Fruit fly (Drosophila melanogaster): Measurements from ENCODE around the gene Oli.
A peak's percentile ranks its signal among the peaks of the same experiment; 100 is the strongest.

Gene Oli

DNA sequence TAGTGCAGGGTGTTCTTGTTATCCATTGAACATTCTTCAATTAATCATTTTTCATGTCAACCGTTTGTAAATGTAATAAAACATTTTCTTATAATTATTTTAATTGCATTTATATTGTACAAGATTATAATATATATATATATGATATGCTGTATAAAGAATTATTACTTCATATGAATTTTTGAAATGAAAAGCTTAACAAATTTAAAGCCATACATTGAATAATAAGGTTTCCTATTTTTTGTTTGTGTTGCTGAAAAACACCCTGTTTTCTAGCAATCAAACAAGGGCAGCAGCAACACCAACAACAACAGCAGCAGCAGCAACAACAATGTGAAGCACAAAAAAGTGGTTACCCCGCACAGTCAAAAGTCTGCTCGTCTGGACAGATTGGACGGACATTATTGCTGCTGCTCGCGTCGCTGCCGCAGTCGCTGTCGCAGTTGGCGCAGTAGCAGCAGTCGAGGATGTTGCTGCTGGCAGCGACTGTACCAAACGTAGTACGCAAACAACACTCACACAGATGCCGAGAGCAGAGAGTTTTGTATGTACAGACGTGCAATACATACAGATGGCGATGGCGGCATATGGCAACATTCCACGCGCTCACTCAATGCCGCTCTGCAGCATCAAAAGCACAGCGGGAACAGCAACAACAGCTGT, 30.7 kb upstream of the Oli start (continued):
- TF ChIP-seq nmo (GFP tag; optimal IDR thresholded peaks at IDR 0.05) (peak; percentile 30), gsb (GFP tag; IDR thresholded peaks at IDR 0.05) (no peak), CG18599 (GFP tag; optimal IDR thresholded peaks at IDR 0.05) (peak; percentile 77), Meics (GFP tag; optimal IDR thresholded peaks at IDR 0.05) (peak; percentile 71), CG5180 (GFP tag; optimal IDR thresholded peaks at IDR 0.05) (peak; percentile 7), CG11456 (GFP tag; IDR thresholded peaks at IDR 0.05) (no peak), ind (GFP tag; optimal IDR thresholded peaks at IDR 0.05) (peak; percentile 6), Nf-YB (GFP tag; optimal IDR thresholded peaks at IDR 0.05) (peak; percentile 31), gsb-n (tag; optimal IDR thresholded peaks at IDR 0.05) (peak; percentile 27), CG10209 (GFP tag; optimal IDR thresholded peaks at IDR 0.05) (peak; percentile 19), CG31441 (GFP tag; IDR thresholded peaks at IDR 0.05) (peak; percentile 52), CG2889 (GFP tag; IDR thresholded peaks at IDR 0.05) (no peak), CG18262 (tag; optimal IDR thresholded peaks at IDR 0.05) (peak; percentile 47), CG13894 (tag; optimal IDR thresholded peaks at IDR 0.05) (peak; percentile 36), unpg (GFP tag; optimal IDR thresholded peaks at IDR 0.05) (peak; percentile 55), fd3F (GFP tag; optimal IDR thresholded peaks at IDR 0.05) (peak; percentile 41), row (GFP tag; IDR thresholded peaks at IDR 0.05) (0 out of 3 replicates have a peak, but pooled peaks have one; percentile 26), stc (GFP tag; IDR thresholded peaks at IDR 0.05) (no peak), GATAe (GFP tag; conservative IDR thresholded peaks at IDR 0.05) (no peak), CG9437 (GFP tag; optimal IDR thresholded peaks at IDR 0.05) (peak; percentile 37), gcm (GFP tag; optimal IDR thresholded peaks at IDR 0.05) (peak; percentile 35), amos (GFP tag; IDR thresholded peaks at IDR 0.05; ENCODE audit: partially characterized antibody) (no peak), sd (tag; optimal IDR thresholded peaks at IDR 0.05) (peak; percentile 42), caup (GFP tag; optimal IDR thresholded peaks at IDR 0.05; ENCODE audit: severe bottlenecking) (peak; percentile 19), CG8388 (GFP tag; optimal IDR thresholded peaks at IDR 0.05) (peak; percentile 32), CG30403 (GFP tag; optimal IDR thresholded peaks at IDR 0.05) (peak; percentile 16)

DNA sequence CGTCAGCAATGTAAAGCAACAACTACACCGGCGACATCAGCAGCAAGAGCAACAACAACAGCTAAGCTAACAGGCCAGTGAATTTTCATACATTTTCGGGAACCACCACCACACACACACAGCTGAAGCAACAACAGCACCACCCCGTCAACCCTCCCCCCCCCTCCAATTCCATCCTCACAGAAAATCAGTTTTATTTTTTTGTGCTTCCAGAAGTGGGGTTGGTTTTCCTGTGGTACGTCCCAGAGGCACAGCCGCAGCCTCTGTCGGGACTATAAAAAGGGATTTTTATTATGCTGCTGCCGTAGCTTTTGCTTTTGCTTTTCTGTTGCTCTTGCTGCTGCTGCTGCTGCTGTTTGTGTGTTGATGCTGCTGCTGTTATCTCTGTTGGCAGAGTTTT, 29.7 kb upstream of the Oli start:
- TF ChIP-seq ro (GFP tag; IDR thresholded peaks at IDR 0.05), result no peak
- no peak for TF ChIP-seq CG34422 (GFP tag; IDR thresholded peaks at IDR 0.05)
- TF ChIP-seq CG4360 (GFP tag; IDR thresholded peaks at IDR 0.05), result peak; percentile 77
- peak; percentile 33 for TF ChIP-seq nerfin-1 (tag; optimal IDR thresholded peaks at IDR 0.05)
- TF ChIP-seq cg (GFP tag; optimal IDR thresholded peaks at IDR 0.05), result peak; percentile 28
- TF ChIP-seq CG11093 (GFP tag; IDR thresholded peaks at IDR 0.05), result no peak
- TF ChIP-seq crol (GFP tag; IDR thresholded peaks at IDR 0.05), result peak; percentile 87
- peak; percentile 69 for TF ChIP-seq CG11504 (tag; optimal IDR thresholded peaks at IDR 0.05)
- TF ChIP-seq pros (GFP tag; optimal IDR thresholded peaks at IDR 0.05), result peak; percentile 9
- TF ChIP-seq abd-A (tag; optimal IDR thresholded peaks at IDR 0.05), result peak; percentile 96
- peak; percentile 77; the same call in 1 of the 3 replicates for TF ChIP-seq z (GFP tag; IDR thresholded peaks at IDR 0.05)
- peak; percentile 29 for TF ChIP-seq CG13894 (tag; optimal IDR thresholded peaks at IDR 0.05)
- no peak for TF ChIP-seq CG7786 (GFP tag; optimal IDR thresholded peaks at IDR 0.05)
- TF ChIP-seq Adf1 (GFP tag; IDR thresholded peaks at IDR 0.05), result peak; percentile 85
- TF ChIP-seq H15 (GFP tag; IDR thresholded peaks at IDR 0.05), result 0 out of 3 replicates have a peak, but pooled peaks have one; percentile 24
- TF ChIP-seq seq (GFP tag; IDR thresholded peaks at IDR 0.05), result peak; percentile 24; the same call in 1 of the 2 replicates
- TF ChIP-seq scrt (GFP tag; optimal IDR thresholded peaks at IDR 0.05), result peak; percentile 60
- TF ChIP-seq CG18599 (GFP tag; optimal IDR thresholded peaks at IDR 0.05), result peak; percentile 17
- no peak for TF ChIP-seq CG1792 (GFP tag; optimal IDR thresholded peaks at IDR 0.05)
- no peak for TF ChIP-seq CG33213 (GFP tag; optimal IDR thresholded peaks at IDR 0.05)
- TF ChIP-seq sqz (GFP tag; optimal IDR thresholded peaks at IDR 0.05), result peak; percentile 63

Measured in whole organism, embryonic.